Worm (Caenorhabditis elegans): ENCODE results near the gene Y43H11AL.1.

DNA sequence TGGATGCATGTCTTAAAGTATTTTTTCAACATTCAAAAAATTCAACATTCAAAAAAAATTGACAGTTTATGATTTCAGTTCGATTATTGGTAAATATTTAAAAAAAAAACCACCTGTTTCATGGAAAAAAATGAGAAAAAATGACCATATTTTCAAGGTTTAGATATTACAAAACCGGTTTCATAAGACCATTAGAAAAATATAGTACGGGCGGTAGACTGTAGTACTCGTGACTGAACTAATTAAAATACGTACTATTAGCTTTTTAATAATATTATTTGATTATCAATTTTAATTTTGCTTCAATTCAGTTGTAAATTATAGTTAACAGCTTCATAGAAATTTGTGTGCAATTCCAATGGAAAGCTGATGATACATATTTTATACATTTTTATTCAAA, 55.9 kb downstream of the Y43H11AL.1 start:
- TF ChIP-seq ceh-13 (GFP tag; optimal IDR thresholded peaks at IDR 0.05) = no peak
- no peak for TF ChIP-seq ama-1 (optimal IDR thresholded peaks at IDR 0.05)
